Fruit fly (Drosophila melanogaster): ENCODE measurements around the gene upd2.

- no peak for TF ChIP-seq CTCF (optimal IDR thresholded peaks at IDR 0.05)
- TF ChIP-seq CG8478 (optimal IDR thresholded peaks at IDR 0.05): no peak
Measured at dm6 chrX:18243184-18243375, at the start of gene upd2.
